Worm (Caenorhabditis elegans) whole organism, L2 larva: ENCODE results near the gene tcl-2.
A peak's percentile ranks its signal among the peaks of the same experiment; 100 is the strongest.

ENCODE experiments used
- C34F6.9 ChIP-seq: fragments of 150-350 bp; optimal IDR thresholded peaks from 2 replicates; lab custom pipeline; 2014; ENCODE audit warnings: missing biosample characterization, missing genetic modification characterization
- F13H6.1 ChIP-seq: sonication (generic microtip); optimal IDR thresholded peaks from 2 replicates; lab custom pipeline; 2016; ENCODE audit warnings: missing genetic modification characterization, missing compliant biosample characterization
- R02D3.7 ChIP-seq: fragments of 150-350 bp; optimal IDR thresholded peaks from 2 replicates; lab custom pipeline; 2014; ENCODE audit warnings: missing biosample characterization, missing genetic modification characterization
- Y55F3AM.14 ChIP-seq: fragments of 200-800 bp; sonication (Bioruptor generic); optimal IDR thresholded peaks from 2 replicates; lab custom pipeline; 2018; ENCODE audit warnings: mild to moderate bottlenecking, missing genetic modification characterization, missing compliant biosample characterization
- ZK546.5 ChIP-seq: sonication (generic microtip); optimal IDR thresholded peaks from 2 replicates; lab custom pipeline; 2017; ENCODE audit warnings: missing biosample characterization, missing genetic modification characterization
- ama-1 ChIP-seq: fragments of 150-350 bp; optimal IDR thresholded peaks from 2 replicates; lab custom pipeline; 2018; ENCODE audit warnings: inconsistent platforms
- blmp-1 ChIP-seq: sonication (generic microtip); optimal IDR thresholded peaks from 2 replicates; lab custom pipeline; 2017; ENCODE audit warnings: missing genetic modification characterization, mild to moderate bottlenecking, missing compliant biosample characterization, antibody characterized with exemption, moderate library complexity; ENCODE audit not compliant: insufficient read depth
- ceh-16 ChIP-seq: fragments of 150-350 bp; optimal IDR thresholded peaks from 2 replicates; lab custom pipeline; 2014; ENCODE audit warnings: missing biosample characterization, missing genetic modification characterization
- ceh-82 ChIP-seq: fragments of 150-350 bp; optimal IDR thresholded peaks from 2 replicates; lab custom pipeline; 2014; ENCODE audit warnings: missing biosample characterization, missing genetic modification characterization
- crh-2 ChIP-seq: sonication (generic microtip); optimal IDR thresholded peaks from 2 replicates; lab custom pipeline; 2017; ENCODE audit warnings: missing biosample characterization, missing genetic modification characterization
- dmd-4 ChIP-seq: sonication (generic microtip); optimal IDR thresholded peaks from 2 replicates; lab custom pipeline; 2017; ENCODE audit warnings: missing biosample characterization, missing genetic modification characterization
- elt-1 ChIP-seq: fragments of 150-350 bp; optimal IDR thresholded peaks from 2 replicates; lab custom pipeline; 2014; ENCODE audit warnings: missing biosample characterization, missing genetic modification characterization
- elt-3 ChIP-seq: sonication (generic microtip); optimal IDR thresholded peaks from 2 replicates; lab custom pipeline; 2017; ENCODE audit warnings: missing biosample characterization, missing genetic modification characterization
- fos-1 ChIP-seq: fragments of 150-350 bp; optimal IDR thresholded peaks from 2 replicates; lab custom pipeline; 2014; ENCODE audit warnings: missing biosample characterization, missing genetic modification characterization
- gmeb-1 ChIP-seq: fragments of 150-350 bp; optimal IDR thresholded peaks from 2 replicates; lab custom pipeline; 2014; ENCODE audit warnings: missing biosample characterization, missing genetic modification characterization
- lin-11 ChIP-seq: fragments of 150-350 bp; sonication (generic microtip); optimal IDR thresholded peaks from 2 replicates; lab custom pipeline; 2014; ENCODE audit warnings: missing biosample characterization, missing genetic modification characterization, inconsistent platforms, mixed read lengths
- lin-13 ChIP-seq: fragments of 150-350 bp; optimal IDR thresholded peaks from 2 replicates; lab custom pipeline; 2014; ENCODE audit warnings: missing biosample characterization, missing genetic modification reagents, missing genetic modification characterization
- lin-39 ChIP-seq: fragments of 150-350 bp; optimal IDR thresholded peaks from 2 replicates; lab custom pipeline; 2014; ENCODE audit warnings: missing biosample characterization, missing genetic modification reagents, missing genetic modification characterization
- lsy-2 ChIP-seq, 2 experiments: fragments of 150-350 bp in 1 of 2; sonication (generic microtip) in 1 of 2; optimal IDR thresholded peaks; 2 replicates each; lab custom pipeline; 2014 to 2017; ENCODE audit warnings: missing biosample characterization in 2 of 2, missing genetic modification characterization in 2 of 2
- mbf-1 ChIP-seq: sonication (generic microtip); optimal IDR thresholded peaks from 2 replicates; lab custom pipeline; 2017; ENCODE audit warnings: missing biosample characterization, missing genetic modification characterization
- mdl-1 ChIP-seq, 2 experiments: fragments of 150-350 bp in 1 of 2; sonication (generic microtip) in 1 of 2; optimal IDR thresholded peaks; 2 replicates each; lab custom pipeline; 2017; ENCODE audit warnings: missing biosample characterization in 2 of 2, missing genetic modification characterization in 2 of 2
- nhr-10 ChIP-seq: sonication (generic microtip); optimal IDR thresholded peaks from 2 replicates; lab custom pipeline; 2017; ENCODE audit warnings: missing biosample characterization, missing genetic modification characterization
- nhr-11 ChIP-seq: fragments of 150-350 bp; optimal IDR thresholded peaks from 2 replicates; lab custom pipeline; 2014; ENCODE audit warnings: missing biosample characterization, missing genetic modification characterization
- nhr-12 ChIP-seq: fragments of 150-350 bp; optimal IDR thresholded peaks from 2 replicates; lab custom pipeline; 2014; ENCODE audit warnings: missing biosample characterization, missing genetic modification characterization
- nhr-129 ChIP-seq: fragments of 150-350 bp; optimal IDR thresholded peaks from 2 replicates; lab custom pipeline; 2014; ENCODE audit warnings: missing biosample characterization, missing genetic modification characterization
- nhr-23 ChIP-seq: fragments of 150-350 bp; optimal IDR thresholded peaks from 2 replicates; lab custom pipeline; 2014; ENCODE audit warnings: missing biosample characterization, missing genetic modification reagents, missing genetic modification characterization
- nhr-25 ChIP-seq: fragments of 150-350 bp; sonication (generic microtip); optimal IDR thresholded peaks from 3 replicates; lab custom pipeline; 2014; ENCODE audit warnings: missing biosample characterization, missing genetic modification characterization
- nhr-6 ChIP-seq: fragments of 150-350 bp; optimal IDR thresholded peaks from 2 replicates; lab custom pipeline; 2014; ENCODE audit warnings: missing biosample characterization, missing genetic modification characterization
- nhr-77 ChIP-seq: fragments of 150-350 bp; optimal IDR thresholded peaks from 2 replicates; lab custom pipeline; 2014; ENCODE audit warnings: missing biosample characterization, missing genetic modification characterization
- sem-4 ChIP-seq: fragments of 150-350 bp; optimal IDR thresholded peaks from 2 replicates; lab custom pipeline; 2014; ENCODE audit warnings: missing biosample characterization, missing genetic modification reagents, missing genetic modification characterization
- sma-3 ChIP-seq: sonication (generic microtip); optimal IDR thresholded peaks from 2 replicates; lab custom pipeline; 2016; ENCODE audit warnings: missing genetic modification reagents, missing genetic modification characterization, missing compliant biosample characterization
- sma-9 ChIP-seq, 2 experiments: fragments of 150-350 bp in 1 of 2; sonication (generic microtip) in 1 of 2; optimal IDR thresholded peaks; 2 replicates each; lab custom pipeline; 2014 to 2016; ENCODE audit warnings: missing genetic modification characterization in 2 of 2, mild to moderate bottlenecking in 1 of 2, missing biosample characterization in 1 of 2, missing compliant biosample characterization in 1 of 2, missing genetic modification reagents in 1 of 2, moderate library complexity in 1 of 2
- snpc-4 ChIP-seq: fragments of 150-350 bp; optimal IDR thresholded peaks from 2 replicates; lab custom pipeline; 2014; ENCODE audit warnings: missing biosample characterization, missing genetic modification characterization
- unc-55 ChIP-seq: fragments of 150-350 bp; sonication (generic microtip); optimal IDR thresholded peaks from 3 replicates; lab custom pipeline; 2014; ENCODE audit warnings: missing biosample characterization, missing genetic modification reagents, missing genetic modification characterization
- unc-62 ChIP-seq: fragments of 150-350 bp; optimal IDR thresholded peaks from 2 replicates; lab custom pipeline; 2014; ENCODE audit warnings: missing biosample characterization, missing genetic modification reagents, missing genetic modification characterization
- zag-1 ChIP-seq: fragments of 150-350 bp; optimal IDR thresholded peaks from 2 replicates; lab custom pipeline; 2014; ENCODE audit warnings: missing biosample characterization, missing genetic modification characterization
- ztf-11 ChIP-seq: sonication (generic microtip); optimal IDR thresholded peaks from 2 replicates; lab custom pipeline; 2017; ENCODE audit warnings: missing biosample characterization, missing genetic modification characterization
- ztf-4 ChIP-seq: fragments of 150-350 bp; optimal IDR thresholded peaks from 2 replicates; lab custom pipeline; 2014; ENCODE audit warnings: missing biosample characterization, missing genetic modification characterization

tcl-2 gene

ce11 chrIV:178696-179095 lies at the start of gene tcl-2:
TSS of gene tcl-2 (plus strand) at chrIV:179083.
- TF ChIP-seq nhr-25 (tag; lab: Kevin White, UChicago) = no peak

DNA sequence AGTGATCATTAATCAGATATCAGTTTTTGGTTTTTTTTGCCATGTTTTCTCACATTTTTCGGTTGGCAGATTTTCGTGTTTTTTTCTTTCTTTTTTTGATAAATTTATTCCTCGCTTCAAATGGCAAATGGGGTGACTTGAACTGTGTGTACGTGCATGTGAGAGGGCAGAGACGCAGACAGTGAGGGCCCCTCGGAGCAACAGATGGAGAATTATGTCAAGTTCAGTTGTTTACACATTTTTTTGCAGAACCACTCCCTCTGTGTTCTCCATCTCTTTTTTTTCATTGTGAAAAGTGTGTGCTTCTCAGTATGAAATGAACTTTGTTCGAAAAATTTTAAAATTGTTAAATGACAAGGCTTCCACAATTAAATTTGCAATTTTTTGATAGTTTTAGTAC lies 48.7 kb upstream of the tcl-2 start:
- TF ChIP-seq dmd-4 (tag; lab: Kevin White, UChicago) (no peak), gmeb-1 (no peak), zag-1 (tag; lab: Kevin White, UChicago) (no peak), ztf-11 (tag; lab: Kevin White, UChicago) (no peak), F13H6.1 (tag; lab: Kevin White, UChicago) (no peak), R02D3.7 (tag; lab: Kevin White, UChicago) (no peak), Y55F3AM.14 (GFP tag; lab: Kevin White, UChicago) (no peak), nhr-11 (no peak), unc-62 (GFP tag; lab: Kevin White, UChicago) (no peak), lsy-2 (tag; optimal IDR thresholded peaks at IDR 0.05; lab: Kevin White, UChicago) (peak in 1 of 2 experiments; percentile 0), C34F6.9 (tag; lab: Kevin White, UChicago) (peak; percentile 6), fos-1 (tag; lab: Kevin White, UChicago) (no peak)
- TF ChIP-seq, all 48 proteins: peak for 2

- peak; percentile 45 for TF ChIP-seq sma-9 (GFP tag; optimal IDR thresholded peaks at IDR 0.05; lab: Kevin White, UChicago)
- no peak for TF ChIP-seq sma-9 (tag; optimal IDR thresholded peaks at IDR 0.05; lab: Kevin White, UChicago)
- TF ChIP-seq nhr-77 (tag; lab: Kevin White, UChicago) = no peak
- no peak for TF ChIP-seq zag-1 (tag; lab: Kevin White, UChicago)
- peak; percentile 63 for TF ChIP-seq unc-55 (GFP tag; lab: Kevin White, UChicago)
- no peak for TF ChIP-seq gmeb-1
- no peak for TF ChIP-seq crh-2
- peak; percentile 69 to 77 for TF ChIP-seq mdl-1 (tag; optimal IDR thresholded peaks at IDR 0.05; lab: Kevin White, UChicago)
- TF ChIP-seq ztf-4 (tag; lab: Kevin White, UChicago) = no peak
- TF ChIP-seq ama-1 (lab: Kevin White, UChicago) = no peak
- no peak for TF ChIP-seq elt-1 (tag; lab: Kevin White, UChicago)
- TF ChIP-seq nhr-10 = no peak
- TF ChIP-seq snpc-4 (tag; lab: Kevin White, UChicago) = no peak
- no peak for TF ChIP-seq ZK546.5 (tag; lab: Kevin White, UChicago)
- no peak for TF ChIP-seq Y55F3AM.14 (GFP tag; lab: Kevin White, UChicago)
- no peak for TF ChIP-seq nhr-12
- TF ChIP-seq nhr-129 = peak; percentile 50
- TF ChIP-seq sem-4 (tag; lab: Kevin White, UChicago) = no peak
- peak in 1 of 2 experiments; percentile 51 for TF ChIP-seq lsy-2 (tag; optimal IDR thresholded peaks at IDR 0.05; lab: Kevin White, UChicago)
- peak; percentile 6 for TF ChIP-seq F13H6.1 (tag; lab: Kevin White, UChicago)
- TF ChIP-seq fos-1 (tag; lab: Kevin White, UChicago) = no peak
- peak; percentile 57 for TF ChIP-seq C34F6.9 (tag; lab: Kevin White, UChicago)
- TF ChIP-seq nhr-25 (tag; lab: Kevin White, UChicago) = no peak
- no peak for TF ChIP-seq nhr-11
- TF ChIP-seq elt-3 (tag; lab: Kevin White, UChicago) = no peak
- TF ChIP-seq ceh-82 (tag; lab: Kevin White, UChicago) = no peak
Measured at ce11 chrIV:132095-132494, 46.8 kb upstream of the tcl-2 start, which contains the start of gene daf-1. TSS of gene daf-1 (plus strand) at chrIV:132416.

DNA sequence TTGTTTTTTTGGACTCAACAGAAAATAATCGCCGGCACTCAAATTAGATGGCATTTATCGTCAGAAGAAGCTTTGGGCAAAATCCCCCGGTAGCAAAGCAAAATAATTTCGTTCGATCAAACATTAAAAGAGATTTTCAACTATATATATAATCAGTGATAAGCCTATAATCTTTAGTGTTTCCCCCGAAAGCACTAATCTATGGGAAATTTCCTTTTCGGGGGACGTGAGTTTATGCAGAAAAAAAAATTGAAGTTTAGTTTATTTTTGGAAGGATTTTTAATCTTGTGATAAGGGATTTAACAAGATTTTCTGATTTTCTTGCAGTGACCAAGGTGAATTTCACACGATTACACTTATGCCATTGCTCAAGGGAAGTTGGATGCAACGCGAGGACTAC lies 44.9 kb upstream of the tcl-2 start:
- no peak for TF ChIP-seq lsy-2 (tag; optimal IDR thresholded peaks at IDR 0.05; lab: Kevin White, UChicago)
- no peak for TF ChIP-seq elt-3 (tag; lab: Kevin White, UChicago)
- TF ChIP-seq R02D3.7 (tag; lab: Kevin White, UChicago) = no peak
- TF ChIP-seq nhr-129 = no peak
- TF ChIP-seq lin-13 (GFP tag; lab: Kevin White, UChicago) = no peak
- TF ChIP-seq crh-2 = no peak
- TF ChIP-seq ztf-4 (tag; lab: Kevin White, UChicago) = no peak
- no peak for TF ChIP-seq mdl-1 (tag; optimal IDR thresholded peaks at IDR 0.05; lab: Kevin White, UChicago)
- TF ChIP-seq nhr-10 = no peak

- TF ChIP-seq Y55F3AM.14 (GFP tag; lab: Kevin White, UChicago) = no peak
Measured at ce11 chrIV:139652-140051, 39.2 kb upstream of the tcl-2 start.

DNA sequence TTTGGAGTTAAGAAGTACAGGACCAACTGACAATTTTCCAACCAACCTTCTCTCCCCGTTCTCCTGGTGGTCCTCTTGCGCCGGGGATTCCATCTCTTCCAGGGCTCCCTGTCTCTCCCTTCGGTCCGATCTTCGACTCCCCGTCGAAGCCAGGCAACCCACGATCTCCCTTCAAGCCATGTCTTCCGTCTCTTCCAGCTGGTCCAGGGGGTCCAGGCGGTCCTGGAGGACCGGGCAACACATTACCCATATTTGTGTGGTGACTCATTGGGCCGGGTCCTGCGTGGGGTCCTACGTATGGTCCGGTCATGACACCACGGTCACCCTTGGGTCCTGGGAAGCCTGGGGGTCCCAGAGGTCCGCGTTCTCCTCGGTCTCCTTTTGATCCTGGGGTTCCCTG lies 37.9 kb upstream of the tcl-2 start:
- TF ChIP-seq lin-13 (GFP tag; lab: Kevin White, UChicago) (no peak), zag-1 (tag; lab: Kevin White, UChicago) (no peak), sem-4 (tag; lab: Kevin White, UChicago) (no peak), nhr-129 (no peak), nhr-6 (tag; lab: Kevin White, UChicago) (no peak), nhr-23 (tag; lab: Kevin White, UChicago) (no peak), ceh-16 (no peak), blmp-1 (no peak), nhr-77 (tag; lab: Kevin White, UChicago) (no peak), sma-3 (GFP tag; lab: Kevin White, UChicago) (no peak), ztf-4 (tag; lab: Kevin White, UChicago) (no peak), lin-11 (no peak), C34F6.9 (tag; lab: Kevin White, UChicago) (no peak), lin-39 (tag; lab: Kevin White, UChicago) (no peak), mbf-1 (tag; lab: Kevin White, UChicago) (no peak), gmeb-1 (no peak), dmd-4 (tag; lab: Kevin White, UChicago) (no peak), Y55F3AM.14 (GFP tag; lab: Kevin White, UChicago) (no peak), elt-1 (tag; lab: Kevin White, UChicago) (no peak), sma-9 (GFP tag; optimal IDR thresholded peaks at IDR 0.05; lab: Kevin White, UChicago) (no peak), sma-9 (tag; optimal IDR thresholded peaks at IDR 0.05; lab: Kevin White, UChicago) (no peak)
